Worm (Caenorhabditis elegans) whole organism, L3 larva: Measurements from ENCODE around the gene ptp-5.2.

Experiments used
- aly-2 ChIP-seq: fragments of 150-350 bp; optimal IDR thresholded peaks from 2 replicates; lab custom pipeline; 2014; ENCODE audit warnings: missing biosample characterization, missing genetic modification characterization
- ceh-16 ChIP-seq: sonication (generic microtip); optimal IDR thresholded peaks from 2 replicates; lab custom pipeline; 2017; ENCODE audit warnings: missing biosample characterization, missing genetic modification characterization
- ceh-28 ChIP-seq: fragments of 150-350 bp; optimal IDR thresholded peaks from 2 replicates; lab custom pipeline; 2014; ENCODE audit warnings: missing biosample characterization, missing genetic modification reagents, missing genetic modification characterization
- ceh-82 ChIP-seq: fragments of 150-350 bp; optimal IDR thresholded peaks from 2 replicates; lab custom pipeline; 2014; ENCODE audit warnings: missing biosample characterization, missing genetic modification characterization
- egl-27 ChIP-seq: sonication (generic microtip); optimal IDR thresholded peaks from 4 replicates; lab custom pipeline; 2017; ENCODE audit warnings: missing biosample characterization, missing genetic modification reagents, missing genetic modification characterization
- jun-1 ChIP-seq: fragments of 150-350 bp; optimal IDR thresholded peaks from 2 replicates; lab custom pipeline; 2014; ENCODE audit warnings: missing biosample characterization, missing genetic modification reagents, missing genetic modification characterization
- lin-15B ChIP-seq: fragments of 150-350 bp; optimal IDR thresholded peaks from 2 replicates; lab custom pipeline; 2014; ENCODE audit warnings: missing biosample characterization, missing genetic modification characterization
- lsy-12 ChIP-seq: sonication (generic microtip); optimal IDR thresholded peaks from 2 replicates; lab custom pipeline; 2016; ENCODE audit warnings: mild to moderate bottlenecking, missing genetic modification characterization, missing compliant biosample characterization
- nfya-1 ChIP-seq: sonication (generic microtip); optimal IDR thresholded peaks from 2 replicates; lab custom pipeline; 2017; ENCODE audit warnings: missing genetic modification characterization, mild to moderate bottlenecking, missing compliant biosample characterization, antibody characterized with exemption, moderate library complexity; ENCODE audit not compliant: insufficient read depth
- nhr-237 ChIP-seq: fragments of 150-350 bp; optimal IDR thresholded peaks from 2 replicates; lab custom pipeline; 2014; ENCODE audit warnings: missing biosample characterization, missing genetic modification characterization
- nhr-25 ChIP-seq: sonication (generic microtip); optimal IDR thresholded peaks from 2 replicates; lab custom pipeline; 2017; ENCODE audit warnings: missing biosample characterization, missing genetic modification characterization
- nhr-43 ChIP-seq: sonication (generic microtip); optimal IDR thresholded peaks from 2 replicates; lab custom pipeline; 2016; ENCODE audit warnings: mild to moderate bottlenecking, missing genetic modification characterization, missing compliant biosample characterization; ENCODE audit not compliant: poor library complexity, severe bottlenecking
- nhr-77 ChIP-seq: fragments of 150-350 bp; optimal IDR thresholded peaks from 2 replicates; lab custom pipeline; 2014; ENCODE audit warnings: missing biosample characterization, missing genetic modification characterization
- pqm-1 ChIP-seq: fragments of 150-350 bp; optimal IDR thresholded peaks from 2 replicates; lab custom pipeline; 2017; ENCODE audit warnings: missing biosample characterization, missing genetic modification characterization, inconsistent platforms
- snpc-4 ChIP-seq: fragments of 150-350 bp; optimal IDR thresholded peaks from 2 replicates; lab custom pipeline; 2014; ENCODE audit warnings: missing biosample characterization, missing genetic modification characterization
- zag-1 ChIP-seq: fragments of 150-350 bp; optimal IDR thresholded peaks from 2 replicates; lab custom pipeline; 2014; ENCODE audit warnings: missing biosample characterization, missing genetic modification characterization
- ztf-11 ChIP-seq: fragments of 150-350 bp; optimal IDR thresholded peaks from 2 replicates; lab custom pipeline; 2014; ENCODE audit warnings: missing biosample characterization, missing genetic modification characterization

The ptp-5.2 gene

ce11 chrIV:14709286-14709685 lies 51.5 kb downstream of the ptp-5.2 start, which contains the start of gene lgc-7:
Gene lgc-7, plus strand, starts transcription at chrIV:14709586.
- TF ChIP-seq nfya-1 (tag; lab: Kevin White, UChicago) (no peak), lsy-12 (no peak), snpc-4 (tag; lab: Kevin White, UChicago) (no peak), egl-27 (no peak), ceh-16 (tag; lab: Kevin White, UChicago) (no peak), ceh-28 (tag; lab: Kevin White, UChicago) (no peak), aly-2 (tag; lab: Kevin White, UChicago) (no peak), ztf-11 (tag; lab: Kevin White, UChicago) (no peak), lin-15B (tag; lab: Kevin White, UChicago) (no peak), nhr-237 (tag; lab: Kevin White, UChicago) (no peak), pqm-1 (tag; lab: Kevin White, UChicago) (no peak), nhr-77 (tag; lab: Kevin White, UChicago) (no peak), nhr-25 (tag; lab: Kevin White, UChicago) (no peak), zag-1 (no peak), jun-1 (no peak), nhr-43 (tag; lab: Kevin White, UChicago) (no peak), ceh-82 (no peak)
